Fruit fly (Drosophila melanogaster) S2 (cell line): ENCODE results near the gene PH4alphaMP.

Source experiments
- CG8478 ChIP-seq: fragments of >200 bp; optimal IDR thresholded peaks from 2 replicates; lab custom pipeline; 2018
- CTCF ChIP-seq, 2 experiments: fragments of >200 bp; optimal IDR thresholded peaks; 2 replicates each; lab custom pipeline; 2018

- TF ChIP-seq CG8478 (lab: Kevin White, UChicago) (no peak), CTCF (optimal IDR thresholded peaks at IDR 0.05; lab: Kevin White, UChicago) (no peak)
Observed at dm6 chr3R:30465775-30466494, 30.0 kb downstream of the PH4alphaMP start, which contains the start of gene PH4alphaEFB.
